Fruit fly (Drosophila melanogaster) whole organism, wandering third instar larva: ENCODE results near the gene Mitofilin.

ENCODE experiments used
- CG32264 ChIP-seq: fragments of 200-800 bp; sonication (Bioruptor generic); optimal IDR thresholded peaks from 2 replicates; lab custom pipeline; 2016; ENCODE audit warnings: missing biosample characterization, missing genetic modification characterization
- Dfd ChIP-seq: fragments of >200 bp; optimal IDR thresholded peaks from 2 replicates; lab custom pipeline; 2017; ENCODE audit warnings: missing biosample characterization, missing genetic modification characterization
- Dif ChIP-seq: fragments of 200-275, 200-300 bp; sonication (Bioruptor generic); optimal IDR thresholded peaks from 2 replicates; lab custom pipeline; 2018; ENCODE audit warnings: missing biosample characterization, missing genetic modification characterization; ENCODE audit not compliant: partially characterized antibody
- Myc ChIP-seq: fragments of >200 bp; optimal IDR thresholded peaks from 2 replicates; lab custom pipeline; 2017
- brk ChIP-seq: fragments of 200-800 bp; sonication (Bioruptor generic); optimal IDR thresholded peaks from 2 replicates; lab custom pipeline; 2016; ENCODE audit warnings: missing biosample characterization, mild to moderate bottlenecking, missing genetic modification characterization
- dmrt93B ChIP-seq: fragments of 200-800 bp; sonication (Bioruptor generic); optimal IDR thresholded peaks from 2 replicates; lab custom pipeline; 2018; ENCODE audit warnings: missing biosample characterization, mild to moderate bottlenecking, missing genetic modification characterization
- dsf ChIP-seq: sonication (Bioruptor generic); optimal IDR thresholded peaks from 2 replicates; lab custom pipeline; 2016; ENCODE audit warnings: missing biosample characterization, missing genetic modification characterization, borderline replicate concordance
- h ChIP-seq: fragments of 200-800 bp; sonication (Bioruptor generic); optimal IDR thresholded peaks from 3 replicates; lab custom pipeline; 2016; ENCODE audit warnings: missing biosample characterization, mild to moderate bottlenecking, missing genetic modification characterization
- jim ChIP-seq: fragments of 175-275, 200-325 bp; sonication (Bioruptor generic); optimal IDR thresholded peaks from 2 replicates; lab custom pipeline; 2016; ENCODE audit warnings: missing biosample characterization, mild to moderate bottlenecking, missing genetic modification characterization
- psq ChIP-seq: fragments of 200-800 bp; sonication (Bioruptor generic); optimal IDR thresholded peaks from 3 replicates; lab custom pipeline; 2017; ENCODE audit warnings: missing biosample characterization, mild to moderate bottlenecking, missing genetic modification characterization, moderate library complexity

DNA sequence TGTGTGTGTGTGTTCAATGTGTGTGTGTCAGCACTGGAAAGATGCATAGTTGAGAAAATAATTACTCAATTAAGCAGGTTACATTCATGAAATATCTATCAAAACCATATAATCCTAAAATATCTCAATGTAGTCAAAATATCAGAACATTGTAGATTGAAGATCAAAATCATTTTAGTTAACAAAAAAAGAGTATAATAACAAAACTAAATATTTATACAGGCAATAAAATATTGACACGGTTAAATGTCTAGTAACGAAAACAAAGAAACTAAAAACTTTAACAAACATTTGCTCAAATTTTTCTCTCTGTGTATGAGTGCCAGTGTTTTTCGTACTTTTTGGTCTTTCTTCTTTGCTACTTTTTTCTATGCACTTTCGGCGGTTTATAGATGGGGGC, 24.3 kb downstream of the Mitofilin start:
- TF ChIP-seq CG32264 (GFP tag; lab: Kevin White, UChicago) (no peak), Dfd (GFP tag; lab: Kevin White, UChicago) (no peak), Myc (lab: Kevin White, UChicago) (no peak), psq (GFP tag; lab: Kevin White, UChicago) (no peak), jim (no peak), dsf (GFP tag; lab: Kevin White, UChicago) (no peak), h (GFP tag; lab: Kevin White, UChicago) (no peak), brk (no peak), Dif (no peak), dmrt93B (GFP tag; lab: Kevin White, UChicago) (no peak)
